Fruit fly (Drosophila melanogaster) whole organism, prepupa: ENCODE data around the gene Uba2.
A peak's percentile ranks its signal among the peaks of the same experiment; 100 is the strongest.

Source experiments
- CG10631 ChIP-seq: fragments of 200-800 bp; sonication (Bioruptor generic); optimal IDR thresholded peaks from 2 replicates; lab custom pipeline; 2016; ENCODE audit warnings: missing biosample characterization, missing genetic modification characterization
- CG10669 ChIP-seq: fragments of 200-800 bp; sonication (Bioruptor generic); optimal IDR thresholded peaks from 3 replicates; lab custom pipeline; 2018; ENCODE audit warnings: missing biosample characterization, mild to moderate bottlenecking, missing genetic modification characterization, moderate library complexity
- CG11294 ChIP-seq: fragments of 200-800 bp; sonication (Bioruptor generic); IDR thresholded peaks from 2 replicates; pipeline ENCODE4 v1.3.6; 2022; ENCODE audit warnings: missing biosample characterization, missing genetic modification characterization
- CG11762 ChIP-seq: fragments of 200-800 bp; sonication (Bioruptor generic); optimal IDR thresholded peaks from 3 replicates; lab custom pipeline; 2016; ENCODE audit warnings: missing biosample characterization, missing genetic modification characterization; ENCODE audit not compliant: insufficient read depth
- CG15336 ChIP-seq: fragments of 200-800 bp; sonication (Bioruptor generic); IDR thresholded peaks from 2 replicates; pipeline ENCODE4 v1.3.6; 2022; ENCODE audit warnings: missing biosample characterization, missing genetic modification characterization
- CG1621 ChIP-seq: fragments of 200-800 bp; sonication (Bioruptor generic); optimal IDR thresholded peaks from 3 replicates; lab custom pipeline; 2018; ENCODE audit warnings: missing biosample characterization, mild to moderate bottlenecking, missing genetic modification characterization
- CG16779 ChIP-seq: fragments of 200-800 bp; sonication (Bioruptor generic); optimal IDR thresholded peaks from 3 replicates; lab custom pipeline; 2017; ENCODE audit warnings: missing biosample characterization, mild to moderate bottlenecking, missing genetic modification characterization
- CG3032 ChIP-seq: fragments of 200-800 bp; optimal IDR thresholded peaks from 2 replicates; lab custom pipeline; 2019; ENCODE audit warnings: missing biosample characterization, mild to moderate bottlenecking, missing genetic modification characterization, moderate library complexity
- CG31627 ChIP-seq: fragments of 200-800 bp; sonication (Bioruptor generic); optimal IDR thresholded peaks from 3 replicates; lab custom pipeline; 2016; ENCODE audit warnings: missing biosample characterization, missing genetic modification characterization
- CG32006 ChIP-seq: fragments of 200-800 bp; sonication (Bioruptor generic); optimal IDR thresholded peaks from 3 replicates; lab custom pipeline; 2017; ENCODE audit warnings: missing biosample characterization, mild to moderate bottlenecking, missing genetic modification characterization
- CG34406 ChIP-seq: fragments of 200-800 bp; sonication (Bioruptor generic); optimal IDR thresholded peaks from 3 replicates; lab custom pipeline; 2016; ENCODE audit warnings: missing biosample characterization, missing genetic modification characterization
- CG3919 ChIP-seq: fragments of 200-800 bp; sonication (Bioruptor generic); optimal IDR thresholded peaks from 3 replicates; lab custom pipeline; 2016; ENCODE audit warnings: missing biosample characterization, missing genetic modification characterization
- CG6163 ChIP-seq: fragments of 200-800 bp; sonication (Bioruptor generic); IDR thresholded peaks from 3 replicates; pipeline ENCODE4 v1.3.6; 2022; ENCODE audit warnings: missing biosample characterization, missing genetic modification characterization
- CG6276 ChIP-seq: fragments of 200-800 bp; sonication (Bioruptor generic); optimal IDR thresholded peaks from 2 replicates; lab custom pipeline; 2017; ENCODE audit warnings: missing biosample characterization, mild to moderate bottlenecking, missing genetic modification characterization
- CG6792 ChIP-seq: fragments of 200-800 bp; sonication (Bioruptor generic); optimal IDR thresholded peaks from 3 replicates; lab custom pipeline; 2016; ENCODE audit warnings: missing biosample characterization, missing genetic modification characterization
- CG6808 ChIP-seq: fragments of 200-800 bp; sonication (Bioruptor generic); optimal IDR thresholded peaks from 3 replicates; lab custom pipeline; 2017; ENCODE audit warnings: missing biosample characterization, missing genetic modification characterization, mild to moderate bottlenecking, moderate library complexity, missing genetic modification reagents
- CG6854 ChIP-seq: fragments of 200-800 bp; sonication (Bioruptor generic); optimal IDR thresholded peaks from 2 replicates; lab custom pipeline; 2017; ENCODE audit warnings: missing biosample characterization, mild to moderate bottlenecking, missing genetic modification characterization
- CG7368 ChIP-seq: fragments of 200-800 bp; sonication (Bioruptor generic); optimal IDR thresholded peaks from 3 replicates; lab custom pipeline; 2016; ENCODE audit warnings: missing biosample characterization, missing genetic modification characterization
- CG8119 ChIP-seq: fragments of 200-800 bp; sonication (Bioruptor generic); IDR thresholded peaks from 3 replicates; pipeline ENCODE4 v1.3.6; 2022; ENCODE audit warnings: missing biosample characterization, missing genetic modification characterization
- CG8632 ChIP-seq: fragments of 200-800 bp; sonication (Bioruptor generic); optimal IDR thresholded peaks from 3 replicates; lab custom pipeline; 2016; ENCODE audit warnings: missing biosample characterization, missing genetic modification characterization
- Eip75B ChIP-seq: fragments of 200-800 bp; sonication (Bioruptor generic); optimal IDR thresholded peaks from 3 replicates; lab custom pipeline; 2016; ENCODE audit warnings: missing biosample characterization, missing genetic modification characterization
- Eip78C ChIP-seq: fragments of 200-800 bp; sonication (Bioruptor generic); peaks from one replicate; lab custom pipeline; 2016; ENCODE audit warnings: missing biosample characterization, missing genetic modification characterization
- Eip93F ChIP-seq: fragments of 200-800 bp; sonication (Bioruptor generic); optimal IDR thresholded peaks from 2 replicates; lab custom pipeline; 2016; ENCODE audit warnings: missing biosample characterization, mild to moderate bottlenecking, missing genetic modification characterization
- Ets96B ChIP-seq: fragments of 200-800 bp; optimal IDR thresholded peaks from 2 replicates; lab custom pipeline; 2019; ENCODE audit warnings: missing biosample characterization, mild to moderate bottlenecking, missing genetic modification characterization, moderate library complexity
- Hr39 ChIP-seq: fragments of 200-800 bp; sonication (Bioruptor generic); optimal IDR thresholded peaks from 2 replicates; lab custom pipeline; 2016; ENCODE audit warnings: missing biosample characterization, missing genetic modification characterization
- Met ChIP-seq: fragments of 200-800 bp; sonication (Bioruptor generic); optimal IDR thresholded peaks from 3 replicates; lab custom pipeline; 2016; ENCODE audit warnings: missing biosample characterization, missing genetic modification characterization
- Smox ChIP-seq: fragments of 200-800 bp; sonication (Bioruptor generic); optimal IDR thresholded peaks from 3 replicates; lab custom pipeline; 2016; ENCODE audit warnings: missing biosample characterization, missing genetic modification characterization
- Sox14 ChIP-seq: fragments of 200-800 bp; sonication (Bioruptor generic); optimal IDR thresholded peaks from 3 replicates; lab custom pipeline; 2016; ENCODE audit warnings: missing biosample characterization, missing genetic modification characterization
- Sox15 ChIP-seq: fragments of 200-800 bp; sonication (Bioruptor generic); optimal IDR thresholded peaks from 3 replicates; lab custom pipeline; 2016; ENCODE audit warnings: missing biosample characterization, missing genetic modification characterization
- achi ChIP-seq: fragments of 200-800 bp; sonication (Bioruptor generic); optimal IDR thresholded peaks from 3 replicates; lab custom pipeline; 2016; ENCODE audit warnings: missing biosample characterization, missing genetic modification characterization
- acj6 ChIP-seq: fragments of 200-800 bp; sonication (Bioruptor generic); optimal IDR thresholded peaks from 3 replicates; lab custom pipeline; 2016; ENCODE audit warnings: missing biosample characterization, missing genetic modification characterization
- cyc ChIP-seq: fragments of 200-800 bp; sonication (Bioruptor generic); optimal IDR thresholded peaks from 3 replicates; lab custom pipeline; 2016; ENCODE audit warnings: missing biosample characterization, missing genetic modification characterization
- dsx ChIP-seq: fragments of 200-800 bp; optimal IDR thresholded peaks from 3 replicates; lab custom pipeline; 2019; ENCODE audit warnings: missing biosample characterization, mild to moderate bottlenecking, missing genetic modification characterization, moderate library complexity; ENCODE audit not compliant: poor library complexity, severe bottlenecking
- eg ChIP-seq: fragments of 200-800 bp; sonication (Bioruptor generic); IDR thresholded peaks from 3 replicates; pipeline ENCODE4 v1.3.6; 2022; ENCODE audit warnings: missing biosample characterization, missing genetic modification characterization
- esn ChIP-seq: fragments of 200-800 bp; sonication (Bioruptor generic); optimal IDR thresholded peaks from 2 replicates; lab custom pipeline; 2016; ENCODE audit warnings: missing biosample characterization, mild to moderate bottlenecking, missing genetic modification characterization, moderate library complexity
- fd85E ChIP-seq: fragments of 200-800 bp; sonication (Bioruptor generic); optimal IDR thresholded peaks from 3 replicates; lab custom pipeline; 2016; ENCODE audit warnings: missing biosample characterization, missing genetic modification characterization
- net ChIP-seq: fragments of 200-800 bp; sonication (Bioruptor generic); optimal IDR thresholded peaks from 3 replicates; lab custom pipeline; 2016; ENCODE audit warnings: missing biosample characterization, missing genetic modification characterization
- salr ChIP-seq, 2 experiments: fragments of 200-800 bp; sonication (Bioruptor generic); optimal IDR thresholded peaks; 3 replicates each; lab custom pipeline; 2016 to 2018; ENCODE audit warnings: missing biosample characterization in 2 of 2, missing genetic modification characterization in 2 of 2, mild to moderate bottlenecking in 1 of 2
- spab ChIP-seq: fragments of 200-800 bp; sonication (Bioruptor generic); optimal IDR thresholded peaks from 2 replicates; lab custom pipeline; 2017; ENCODE audit warnings: missing biosample characterization, mild to moderate bottlenecking, missing genetic modification characterization, missing genetic modification reagents
- ss ChIP-seq, 2 experiments: fragments of 200-800 bp; sonication (Bioruptor generic); optimal IDR thresholded peaks; 2 replicates in 1 of 2; 3 replicates in 1 of 2; lab custom pipeline; 2017 to 2018; ENCODE audit warnings: mild to moderate bottlenecking in 2 of 2, missing biosample characterization in 2 of 2, missing genetic modification characterization in 2 of 2, moderate library complexity in 1 of 2
- svp ChIP-seq: fragments of 200-800 bp; sonication (Bioruptor generic); peaks from one replicate; lab custom pipeline; 2016; ENCODE audit warnings: missing biosample characterization, missing genetic modification characterization
- vri ChIP-seq: fragments of 200-800 bp; sonication (Bioruptor generic); optimal IDR thresholded peaks from 3 replicates; lab custom pipeline; 2016; ENCODE audit warnings: missing biosample characterization, mild to moderate bottlenecking, missing genetic modification characterization

Gene Uba2

dm6 chr3L:8153206-8153996, 25.8 kb upstream of the Uba2 start (continued):
- TF ChIP-seq CG16779 (tag; lab: Kevin White, UChicago) (peak; percentile 54), esn (GFP tag; lab: Kevin White, UChicago) (peak; percentile 46), CG11294 (peak; percentile 92), CG8632 (GFP tag; lab: Kevin White, UChicago) (peak; percentile 63), CG6276 (GFP tag; lab: Kevin White, UChicago) (peak; percentile 95), Eip93F (no peak), spab (peak; percentile 53), Sox14 (GFP tag; lab: Kevin White, UChicago) (peak; percentile 78), CG3032 (tag; lab: Kevin White, UChicago) (peak; percentile 53), CG6163 (peak; percentile 94), CG10669 (GFP tag; lab: Kevin White, UChicago) (peak; percentile 54), dsx (peak; percentile 2), CG34406 (GFP tag; lab: Kevin White, UChicago) (peak; percentile 68), CG7368 (peak; percentile 72), CG8119 (GFP tag; lab: Robert Waterston, UW) (peak; percentile 95), CG11762 (peak; percentile 76), vri (GFP tag; lab: Kevin White, UChicago) (peak; percentile 17), CG1621 (tag; lab: Kevin White, UChicago) (no peak)
- TF ChIP-seq, all 60 proteins: peak for 51

dm6 chr3L:8151727-8152199, 24.1 kb upstream of the Uba2 start, which contains the start of gene CG13676:
CG13676 (minus strand) TSS chr3L:8151813.
- no peak for TF ChIP-seq CG8119 (GFP tag; lab: Robert Waterston, UW)
- no peak for TF ChIP-seq Ets96B (tag; lab: Kevin White, UChicago)
- no peak for TF ChIP-seq acj6 (GFP tag; lab: Kevin White, UChicago)
- TF ChIP-seq Met = no peak
- no peak for TF ChIP-seq dsx
- TF ChIP-seq CG3032 (tag; lab: Kevin White, UChicago) = no peak
- no peak for TF ChIP-seq CG6792 (GFP tag; lab: Kevin White, UChicago)
- peak; percentile 73 for TF ChIP-seq CG6854
- no peak for TF ChIP-seq net (GFP tag; lab: Kevin White, UChicago)
- no peak for TF ChIP-seq spab
- no peak for TF ChIP-seq Sox15
- TF ChIP-seq Smox (GFP tag; lab: Kevin White, UChicago) = no peak
- TF ChIP-seq Eip75B (GFP tag; lab: Kevin White, UChicago) = no peak
- no peak for TF ChIP-seq svp (GFP tag; lab: Kevin White, UChicago)
- TF ChIP-seq Eip78C = peak; percentile 50
- TF ChIP-seq salr (GFP tag; optimal IDR thresholded peaks at IDR 0.05; lab: Kevin White, UChicago) = no peak
- peak; percentile 28 for TF ChIP-seq CG3919 (GFP tag; lab: Kevin White, UChicago)
- no peak for TF ChIP-seq CG31627 (GFP tag; lab: Kevin White, UChicago)
- TF ChIP-seq CG6808 (GFP tag; lab: Kevin White, UChicago) = peak; percentile 6
- TF ChIP-seq cyc (GFP tag; lab: Kevin White, UChicago) = no peak
- peak; percentile 58; the same call in 1 of the 3 replicates for TF ChIP-seq CG6163
- 0 out of 3 replicates have a peak, but pooled peaks have one; percentile 9 for TF ChIP-seq eg (GFP tag; lab: Robert Waterston, UW)
- TF ChIP-seq CG32006 (GFP tag; lab: Kevin White, UChicago) = no peak
- TF ChIP-seq achi (GFP tag; lab: Kevin White, UChicago) = peak; percentile 2
- TF ChIP-seq CG1621 (tag; lab: Kevin White, UChicago) = peak; percentile 96
- peak in 1 of 2 experiments; percentile 46 for TF ChIP-seq ss (GFP tag; optimal IDR thresholded peaks at IDR 0.05; lab: Kevin White, UChicago)
- no peak for TF ChIP-seq fd85E (GFP tag; lab: Kevin White, UChicago)
- TF ChIP-seq CG34406 (GFP tag; lab: Kevin White, UChicago) = no peak
- TF ChIP-seq Hr39 = no peak
- TF ChIP-seq CG15336 (GFP tag; lab: Robert Waterston, UW) = peak; percentile 31; the same call in 1 of the 2 replicates
- no peak for TF ChIP-seq CG10631 (GFP tag; lab: Kevin White, UChicago)
- TF ChIP-seq CG6276 (GFP tag; lab: Kevin White, UChicago) = no peak
